Worm (Caenorhabditis elegans) whole organism, young adult: Measurements from ENCODE around the gene fbxc-50.
A peak's percentile ranks its signal among the peaks of the same experiment; 100 is the strongest.

Source experiments
- F57A8.1 ChIP-seq: fragments of 200-800 bp; sonication (Bioruptor generic); optimal IDR thresholded peaks from 2 replicates; lab custom pipeline; 2018; ENCODE audit warnings: mild to moderate bottlenecking, missing genetic modification characterization, moderate library complexity, missing compliant biosample characterization
- K11D2.4 ChIP-seq: fragments of 200-800 bp; sonication (Bioruptor generic); IDR thresholded peaks from 2 replicates; pipeline ENCODE4 v1.3.6; 2022; ENCODE audit warnings: missing genetic modification reagents, missing genetic modification characterization, missing compliant biosample characterization
- K12H6.12 ChIP-seq: fragments of 200-800 bp; sonication (Bioruptor generic); optimal IDR thresholded peaks from 2 replicates; lab custom pipeline; 2018; ENCODE audit warnings: mild to moderate bottlenecking, missing genetic modification characterization, missing compliant biosample characterization
- T26A5.8 ChIP-seq: sonication (generic microtip); optimal IDR thresholded peaks from 2 replicates; lab custom pipeline; 2016; ENCODE audit warnings: missing genetic modification characterization, missing compliant biosample characterization
- Y53F4B.3 ChIP-seq: fragments of 200-800 bp; sonication (Bioruptor generic); IDR thresholded peaks from 2 replicates; pipeline ENCODE4 v1.3.6; 2022; ENCODE audit warnings: missing genetic modification reagents, missing genetic modification characterization, missing compliant biosample characterization
- Y53G8AR.9 ChIP-seq: fragments of 200-800 bp; sonication (Bioruptor generic); conservative IDR thresholded peaks from 2 replicates; pipeline ENCODE4 v1.3.6; 2022; ENCODE audit warnings: missing genetic modification reagents, missing genetic modification characterization, missing compliant biosample characterization
- Y79H2A.3 ChIP-seq: fragments of 200-800 bp; sonication (Bioruptor generic); conservative IDR thresholded peaks from 2 replicates; pipeline ENCODE4 v1.3.6; 2022; ENCODE audit warnings: missing genetic modification reagents, missing genetic modification characterization, missing compliant biosample characterization
- aptf-2 ChIP-seq: fragments of 200-800 bp; sonication (Bioruptor generic); conservative IDR thresholded peaks from 2 replicates; pipeline ENCODE4 v1.3.6; 2022; ENCODE audit warnings: missing genetic modification reagents, missing genetic modification characterization, missing compliant biosample characterization
- aptf-3 ChIP-seq: fragments of 200-800 bp; sonication (Bioruptor generic); IDR thresholded peaks from 2 replicates; pipeline ENCODE4 v1.3.6; 2022; ENCODE audit warnings: missing genetic modification characterization, missing compliant biosample characterization
- attf-3 ChIP-seq: fragments of 200-800 bp; sonication (Bioruptor generic); conservative IDR thresholded peaks from 2 replicates; pipeline ENCODE4 v1.3.6; 2022; ENCODE audit warnings: missing genetic modification reagents, missing genetic modification characterization, missing compliant biosample characterization
- attf-6 ChIP-seq: fragments of 200-800 bp; sonication (Bioruptor generic); IDR thresholded peaks from 2 replicates; pipeline ENCODE4 v1.3.6; 2022; ENCODE audit warnings: missing genetic modification reagents, missing genetic modification characterization, missing compliant biosample characterization
- cebp-1 ChIP-seq, 2 experiments: fragments of 200-800 bp in 1 of 2; sonication (Bioruptor generic) in 1 of 2; sonication (generic microtip) in 1 of 2; IDR thresholded peaks in 1 of 2; optimal IDR thresholded peaks in 1 of 2; 2 replicates each; pipeline versions ENCODE4 v1.3.6 to Lab custom; 2017 to 2022; ENCODE audit warnings: missing compliant biosample characterization in 2 of 2, missing genetic modification characterization in 2 of 2, mild to moderate bottlenecking in 1 of 2, missing genetic modification reagents in 1 of 2, moderate library complexity in 1 of 2
- ceh-91 ChIP-seq: fragments of 200-800 bp; sonication (Bioruptor generic); IDR thresholded peaks from 2 replicates; pipeline ENCODE4 v1.3.6; 2022; ENCODE audit warnings: missing genetic modification reagents, missing genetic modification characterization, missing compliant biosample characterization
- efl-1 ChIP-seq: fragments of 150-350 bp; optimal IDR thresholded peaks from 2 replicates; lab custom pipeline; 2014; ENCODE audit warnings: missing biosample characterization, missing genetic modification reagents, missing genetic modification characterization
- ets-4 ChIP-seq: fragments of 200-800 bp; sonication (Bioruptor generic); optimal IDR thresholded peaks from 2 replicates; lab custom pipeline; 2018; ENCODE audit warnings: mild to moderate bottlenecking, missing genetic modification characterization, missing compliant biosample characterization
- gei-17 ChIP-seq: fragments of 200-800 bp; sonication (Bioruptor generic); optimal IDR thresholded peaks from 2 replicates; lab custom pipeline; 2018; ENCODE audit warnings: mild to moderate bottlenecking, missing genetic modification characterization, missing compliant biosample characterization
- hlh-26 ChIP-seq: fragments of 200-800 bp; sonication (Bioruptor generic); conservative IDR thresholded peaks from 2 replicates; pipeline ENCODE4 v1.3.6; 2022; ENCODE audit warnings: missing genetic modification reagents, missing genetic modification characterization, missing compliant biosample characterization
- hmg-1.2 ChIP-seq: fragments of 200-800 bp; sonication (Bioruptor generic); IDR thresholded peaks from 2 replicates; pipeline ENCODE4 v1.3.6; 2022; ENCODE audit warnings: missing genetic modification reagents, missing genetic modification characterization, missing compliant biosample characterization
- hrde-1 ChIP-seq: sonication (generic microtip); optimal IDR thresholded peaks from 2 replicates; lab custom pipeline; 2016; ENCODE audit warnings: missing genetic modification characterization, mild to moderate bottlenecking, missing compliant biosample characterization, moderate library complexity, missing genotype, missing genetic modification reagents, borderline replicate concordance
- nhr-27 ChIP-seq: fragments of 200-800 bp; sonication (Bioruptor generic); optimal IDR thresholded peaks from 2 replicates; lab custom pipeline; 2018; ENCODE audit warnings: mild to moderate bottlenecking, missing genetic modification characterization, moderate library complexity, missing compliant biosample characterization
- nhr-80 ChIP-seq: sonication (generic microtip); optimal IDR thresholded peaks from 2 replicates; lab custom pipeline; 2016; ENCODE audit warnings: missing genetic modification characterization, missing compliant biosample characterization
- pbrm-1 ChIP-seq: fragments of 200-800 bp; sonication (Bioruptor generic); IDR thresholded peaks from 2 replicates; pipeline ENCODE4 v1.3.6; 2022; ENCODE audit warnings: missing genetic modification reagents, missing genetic modification characterization, missing compliant biosample characterization
- rcor-1 ChIP-seq: fragments of 200-800 bp; sonication (Bioruptor generic); IDR thresholded peaks from 2 replicates; pipeline ENCODE4 v1.3.6; 2022; ENCODE audit warnings: missing genetic modification reagents, missing genetic modification characterization, missing compliant biosample characterization
- tbp1 ChIP-seq: fragments of 200-800 bp; sonication (Bioruptor generic); optimal IDR thresholded peaks from 2 replicates; lab custom pipeline; 2018; ENCODE audit warnings: mild to moderate bottlenecking, missing genetic modification characterization, missing compliant biosample characterization
- unc-130 ChIP-seq: sonication (generic microtip); optimal IDR thresholded peaks from 2 replicates; lab custom pipeline; 2016; ENCODE audit warnings: missing genetic modification reagents, missing genetic modification characterization, missing compliant biosample characterization
- xnd-1 ChIP-seq: sonication (generic microtip); optimal IDR thresholded peaks from 2 replicates; lab custom pipeline; 2016; ENCODE audit warnings: missing genotype, missing genetic modification reagents, missing genetic modification characterization, missing compliant biosample characterization

fbxc-50 gene

ce11 chrII:3240207-3240606 is 7.7 kb downstream of the fbxc-50 start, which contains the start of gene C17F4.3:
TSS of gene C17F4.3 (plus strand) at chrII:3240507.
- no peak for TF ChIP-seq hlh-26

ce11 chrII:3237038-3237521 is 10.8 kb downstream of the fbxc-50 start, which contains the start of the genes srz-67 and C17F4.11:
TSS of gene srz-67 (minus strand) at chrII:3237138.
TSS of gene C17F4.11 (plus strand) at chrII:3237471.
- no peak for TF ChIP-seq ceh-91 (GFP tag; lab: Robert Waterston, UW)
- no peak for TF ChIP-seq aptf-3 (GFP tag; lab: Robert Waterston, UW)

ce11 chrII:3234725-3235124 is 13.2 kb downstream of the fbxc-50 start, which contains the start of gene C17F4.8:
TSS of gene C17F4.8 (minus strand) at chrII:3234825.
- TF ChIP-seq hrde-1 (tag; lab: Kevin White, UChicago) (no peak), Y79H2A.3 (no peak), efl-1 (GFP tag; lab: Kevin White, UChicago) (no peak), cebp-1 (GFP tag; IDR thresholded peaks at IDR 0.05; lab: Robert Waterston, UW) (no peak), cebp-1 (tag; optimal IDR thresholded peaks at IDR 0.05; lab: Kevin White, UChicago) (no peak), K11D2.4 (GFP tag; lab: Robert Waterston, UW) (no peak), aptf-2 (GFP tag; lab: Robert Waterston, UW) (no peak), ets-4 (GFP tag; lab: Kevin White, UChicago) (no peak)

ce11 chrII:3230422-3230821 is 17.5 kb downstream of the fbxc-50 start, which contains the start of gene srh-297:
TSS of gene srh-297 (minus strand) at chrII:3230522.
- TF ChIP-seq Y53G8AR.9 (GFP tag; lab: Robert Waterston, UW), result no peak
- TF ChIP-seq F57A8.1, result no peak
- no peak for TF ChIP-seq nhr-27 (tag; lab: Kevin White, UChicago)
- no peak for TF ChIP-seq T26A5.8 (tag; lab: Kevin White, UChicago)
- no peak for TF ChIP-seq efl-1 (GFP tag; lab: Kevin White, UChicago)
- TF ChIP-seq Y53F4B.3, result no peak
- no peak for TF ChIP-seq attf-3
- TF ChIP-seq unc-130 (GFP tag; lab: Kevin White, UChicago), result no peak

- no peak for TF ChIP-seq pbrm-1 (GFP tag; lab: Robert Waterston, UW)
- TF ChIP-seq, all 124 proteins: peak for 0
These were observed 22.1 kb downstream of the fbxc-50 start, which contains the start of gene ZC239.17 for ce11 chrII:3225780-3226179. TSS of gene ZC239.17 (minus strand) at chrII:3225880.

ce11 chrII:3225200-3225599 is 22.7 kb downstream of the fbxc-50 start, which contains the start of gene ZC239.16:
TSS of gene ZC239.16 (minus strand) at chrII:3225319.
- TF ChIP-seq gei-17 (GFP tag; lab: Kevin White, UChicago), result no peak
- peak; percentile 13 for TF ChIP-seq nhr-80 (tag; lab: Kevin White, UChicago)

ce11 chrII:3224631-3225030 is 23.3 kb downstream of the fbxc-50 start, which contains the start of gene ZC239.15:
TSS of gene ZC239.15 (minus strand) at chrII:3224731.
- TF ChIP-seq hmg-1.2 (GFP tag; lab: Robert Waterston, UW) (no peak), K12H6.12 (tag; lab: Kevin White, UChicago) (no peak), pbrm-1 (GFP tag; lab: Robert Waterston, UW) (no peak), tbp1 (GFP tag; lab: Kevin White, UChicago) (no peak), xnd-1 (tag; lab: Kevin White, UChicago) (no peak), rcor-1 (GFP tag; lab: Robert Waterston, UW) (no peak), attf-6 (GFP tag; lab: Robert Waterston, UW) (no peak)
- TF ChIP-seq, all 124 proteins: peak for 0
